Worm (Caenorhabditis elegans) whole organism, late embryonic: Measurements from ENCODE around the gene alh-2.

ENCODE experiments used
- F13H6.1 ChIP-seq: sonication (generic microtip); optimal IDR thresholded peaks from 2 replicates; lab custom pipeline; 2016; ENCODE audit warnings: missing genetic modification characterization, missing compliant biosample characterization
- ama-1 ChIP-seq: fragments of 150-350 bp; optimal IDR thresholded peaks from 2 replicates; lab custom pipeline; 2014
- ceh-18 ChIP-seq: sonication (generic microtip); optimal IDR thresholded peaks from 2 replicates; lab custom pipeline; 2016; ENCODE audit warnings: missing genetic modification characterization, missing compliant biosample characterization
- ceh-19 ChIP-seq: fragments of 200-800 bp; sonication (Bioruptor generic); optimal IDR thresholded peaks from 2 replicates; lab custom pipeline; 2018; ENCODE audit warnings: mild to moderate bottlenecking, missing genetic modification characterization, missing compliant biosample characterization
- ceh-2 ChIP-seq: sonication (generic microtip); optimal IDR thresholded peaks from 2 replicates; lab custom pipeline; 2016; ENCODE audit warnings: missing genotype, missing genetic modification characterization, missing compliant biosample characterization
- ceh-22 ChIP-seq: sonication (generic microtip); optimal IDR thresholded peaks from 2 replicates; lab custom pipeline; 2017; ENCODE audit warnings: missing biosample characterization, missing genetic modification characterization
- ceh-30 ChIP-seq: fragments of 150-350 bp; optimal IDR thresholded peaks from 2 replicates; lab custom pipeline; 2014; ENCODE audit warnings: missing biosample characterization, missing genetic modification characterization
- ceh-31 ChIP-seq: sonication (generic microtip); optimal IDR thresholded peaks from 2 replicates; lab custom pipeline; 2016; ENCODE audit warnings: missing genetic modification characterization, missing compliant biosample characterization
- ceh-34 ChIP-seq: sonication (generic microtip); optimal IDR thresholded peaks from 2 replicates; lab custom pipeline; 2016; ENCODE audit warnings: mild to moderate bottlenecking, missing genetic modification characterization, missing compliant biosample characterization
- ceh-48 ChIP-seq: sonication (generic microtip); optimal IDR thresholded peaks from 2 replicates; lab custom pipeline; 2016; ENCODE audit warnings: missing genetic modification characterization, inconsistent platforms, missing compliant biosample characterization
- ceh-9 ChIP-seq: sonication (generic microtip); optimal IDR thresholded peaks from 2 replicates; lab custom pipeline; 2016; ENCODE audit warnings: mild to moderate bottlenecking, missing genetic modification characterization, inconsistent platforms, missing compliant biosample characterization
- dve-1 ChIP-seq: sonication (generic microtip); optimal IDR thresholded peaks from 2 replicates; lab custom pipeline; 2017; ENCODE audit warnings: antibody characterized with exemption, mild to moderate bottlenecking, missing genetic modification characterization, missing compliant biosample characterization
- elt-2 ChIP-seq: sonication (generic microtip); optimal IDR thresholded peaks from 2 replicates; lab custom pipeline; 2016; ENCODE audit warnings: missing genetic modification reagents, missing genetic modification characterization, missing compliant biosample characterization
- fax-1 ChIP-seq: sonication (generic microtip); optimal IDR thresholded peaks from 2 replicates; lab custom pipeline; 2016; ENCODE audit warnings: missing genotype, missing genetic modification characterization, missing compliant biosample characterization
- fkh-10 ChIP-seq: fragments of 150-350 bp; optimal IDR thresholded peaks from 2 replicates; lab custom pipeline; 2014; ENCODE audit warnings: missing biosample characterization, missing genetic modification reagents, missing genetic modification characterization
- fkh-6 ChIP-seq: sonication (generic microtip); optimal IDR thresholded peaks from 2 replicates; lab custom pipeline; 2016; ENCODE audit warnings: missing genetic modification characterization, missing compliant biosample characterization
- lim-6 ChIP-seq: sonication (generic microtip); optimal IDR thresholded peaks from 2 replicates; lab custom pipeline; 2016; ENCODE audit warnings: missing genetic modification characterization, missing compliant biosample characterization
- lin-11 ChIP-seq: fragments of 200-800 bp; sonication (Bioruptor generic); optimal IDR thresholded peaks from 2 replicates; lab custom pipeline; 2018; ENCODE audit warnings: mild to moderate bottlenecking, missing genetic modification characterization, missing compliant biosample characterization
- madf-2 ChIP-seq: sonication (generic microtip); optimal IDR thresholded peaks from 2 replicates; lab custom pipeline; 2017; ENCODE audit warnings: missing genetic modification characterization, missing compliant biosample characterization
- nfya-1 ChIP-seq: sonication (generic microtip); optimal IDR thresholded peaks from 2 replicates; lab custom pipeline; 2017; ENCODE audit warnings: missing genetic modification characterization, mild to moderate bottlenecking, missing compliant biosample characterization, antibody characterized with exemption, moderate library complexity
- nhr-11 ChIP-seq: fragments of 150-350 bp; optimal IDR thresholded peaks from 2 replicates; lab custom pipeline; 2014; ENCODE audit warnings: missing biosample characterization, missing genetic modification characterization
- odd-2 ChIP-seq: sonication (generic microtip); optimal IDR thresholded peaks from 2 replicates; lab custom pipeline; 2017; ENCODE audit warnings: antibody characterized with exemption, mild to moderate bottlenecking, missing genetic modification characterization, missing compliant biosample characterization
- pag-3 ChIP-seq: sonication (generic microtip); optimal IDR thresholded peaks from 2 replicates; lab custom pipeline; 2016; ENCODE audit warnings: missing compliant biosample characterization, missing genetic modification characterization, borderline replicate concordance
- pat-9 ChIP-seq: fragments of 200-800 bp; sonication (Bioruptor generic); optimal IDR thresholded peaks from 2 replicates; lab custom pipeline; 2018; ENCODE audit warnings: mild to moderate bottlenecking, missing genetic modification characterization, moderate library complexity, missing compliant biosample characterization
- pax-1 ChIP-seq: fragments of 150-350 bp; optimal IDR thresholded peaks from 2 replicates; lab custom pipeline; 2014; ENCODE audit warnings: missing biosample characterization, missing genetic modification characterization
- pha-2 ChIP-seq: sonication (generic microtip); optimal IDR thresholded peaks from 2 replicates; lab custom pipeline; 2017; ENCODE audit warnings: mild to moderate bottlenecking, missing genetic modification characterization, missing compliant biosample characterization
- pqm-1 ChIP-seq: sonication (generic microtip); optimal IDR thresholded peaks from 2 replicates; lab custom pipeline; 2016; ENCODE audit warnings: missing genetic modification characterization, missing compliant biosample characterization
- ref-2 ChIP-seq: sonication (generic microtip); optimal IDR thresholded peaks from 2 replicates; lab custom pipeline; 2016; ENCODE audit warnings: missing genetic modification characterization, missing compliant biosample characterization
- syd-9 ChIP-seq: sonication (generic microtip); optimal IDR thresholded peaks from 2 replicates; lab custom pipeline; 2016; ENCODE audit warnings: mild to moderate bottlenecking, missing genetic modification characterization, moderate library complexity, missing compliant biosample characterization
- tbx-2 ChIP-seq: sonication (generic microtip); optimal IDR thresholded peaks from 2 replicates; lab custom pipeline; 2016; ENCODE audit warnings: missing genetic modification characterization, missing compliant biosample characterization
- tbx-7 ChIP-seq: sonication (generic microtip); optimal IDR thresholded peaks from 2 replicates; lab custom pipeline; 2016; ENCODE audit warnings: missing genotype, missing genetic modification characterization, missing compliant biosample characterization
- zip-5 ChIP-seq: sonication (generic microtip); optimal IDR thresholded peaks from 2 replicates; lab custom pipeline; 2016; ENCODE audit warnings: missing genetic modification characterization, missing compliant biosample characterization
- ztf-16 ChIP-seq: sonication (generic microtip); optimal IDR thresholded peaks from 2 replicates; lab custom pipeline; 2017; ENCODE audit warnings: missing genetic modification characterization, missing compliant biosample characterization

The alh-2 gene

DNA sequence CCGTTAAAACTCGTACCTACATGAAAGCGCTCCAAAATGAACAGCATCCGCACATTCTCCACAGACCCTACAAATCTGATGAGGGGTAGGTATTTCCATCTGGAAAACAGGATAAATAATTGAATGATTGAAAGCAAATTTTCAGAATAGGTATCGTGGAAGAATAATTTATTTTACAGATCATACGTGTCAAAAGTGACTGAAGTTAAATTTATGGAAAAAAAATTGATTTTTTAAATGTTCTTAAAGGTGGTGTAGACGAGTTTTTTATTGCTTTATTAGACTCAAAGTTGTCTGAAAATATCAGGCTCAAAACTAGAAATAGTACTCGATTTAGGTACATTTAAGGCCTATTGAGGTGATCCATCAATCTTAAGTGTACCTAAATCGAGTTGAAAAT lies 17.2 kb upstream of the alh-2 start, which contains the start of gene nhr-237:
Gene nhr-237 (minus strand): TSS at position 101 of the 400 bp plus-strand sequence.
- TF ChIP-seq madf-2: no peak
- no peak for TF ChIP-seq fax-1
- TF ChIP-seq tbx-2 (tag; lab: Kevin White, UChicago): no peak
- no peak for TF ChIP-seq zip-5 (tag; lab: Kevin White, UChicago)
- no peak for TF ChIP-seq pax-1
- no peak for TF ChIP-seq pqm-1 (tag; lab: Kevin White, UChicago)
- no peak for TF ChIP-seq ceh-2
- TF ChIP-seq syd-9 (tag; lab: Kevin White, UChicago): no peak
- no peak for TF ChIP-seq ceh-48 (tag; lab: Kevin White, UChicago)
- no peak for TF ChIP-seq fkh-10 (GFP tag; lab: Kevin White, UChicago)
- no peak for TF ChIP-seq ama-1 (lab: Kevin White, UChicago)
- no peak for TF ChIP-seq odd-2 (tag; lab: Kevin White, UChicago)
- no peak for TF ChIP-seq ztf-16
- TF ChIP-seq ceh-9 (tag; lab: Kevin White, UChicago): no peak
- TF ChIP-seq pha-2 (tag; lab: Kevin White, UChicago): no peak
- no peak for TF ChIP-seq tbx-7 (tag; lab: Kevin White, UChicago)
- TF ChIP-seq ceh-30 (tag; lab: Kevin White, UChicago): no peak
- TF ChIP-seq ceh-34 (tag; lab: Kevin White, UChicago): no peak
- no peak for TF ChIP-seq lin-11 (tag; lab: Kevin White, UChicago)

DNA sequence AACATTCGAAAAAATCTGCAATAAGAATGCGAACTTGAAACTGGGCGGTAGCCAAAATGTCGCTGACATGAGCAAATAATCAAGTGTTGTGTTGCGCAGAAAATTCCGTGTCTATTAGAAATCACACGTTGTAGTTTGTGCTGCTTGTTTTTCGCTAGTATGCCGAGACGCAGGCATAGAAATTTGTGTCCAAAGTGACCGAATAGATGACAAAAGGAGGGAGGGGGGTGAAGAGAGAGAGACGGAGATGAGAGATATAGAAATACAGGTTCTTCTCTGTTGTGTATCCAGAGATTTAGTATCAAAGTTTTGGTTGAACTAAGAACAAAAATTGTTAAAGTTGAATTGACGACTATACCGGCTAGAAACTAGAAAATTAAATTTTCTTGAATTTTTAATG lies 16.7 kb upstream of the alh-2 start:
- TF ChIP-seq dve-1 (tag; lab: Kevin White, UChicago): peak; percentile 38
- peak; percentile 0 for TF ChIP-seq ceh-18 (tag; lab: Kevin White, UChicago)
- TF ChIP-seq nfya-1 (tag; lab: Kevin White, UChicago): peak; percentile 25
- no peak for TF ChIP-seq lim-6 (tag; lab: Kevin White, UChicago)
- TF ChIP-seq ref-2 (tag; lab: Kevin White, UChicago): no peak
- TF ChIP-seq ama-1 (lab: Kevin White, UChicago): no peak
- TF ChIP-seq tbx-2 (tag; lab: Kevin White, UChicago): peak; percentile 10
- peak; percentile 62 for TF ChIP-seq F13H6.1 (tag; lab: Kevin White, UChicago)

DNA sequence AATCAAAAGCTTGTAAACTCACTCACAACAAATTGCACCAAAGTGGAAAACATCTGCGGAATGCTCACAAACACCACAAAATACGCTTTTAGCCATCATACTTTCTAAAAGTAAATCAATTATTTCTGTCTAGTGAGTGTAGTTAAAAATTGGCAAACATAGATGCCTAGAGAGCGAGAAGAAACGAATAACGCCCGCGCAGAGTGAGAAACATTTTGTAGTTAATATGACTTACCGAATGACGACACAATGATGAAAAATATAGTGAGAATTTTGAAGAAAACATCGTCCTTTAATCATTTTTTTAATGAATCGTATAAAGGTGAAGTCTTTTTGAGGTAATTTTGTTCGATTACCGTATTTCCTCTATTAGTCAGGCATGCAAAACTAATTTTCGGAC lies 14.6 kb upstream of the alh-2 start, which contains the start of gene nhr-238:
Gene nhr-238 (minus strand): TSS at position 104 of the 400 bp plus-strand sequence.
- TF ChIP-seq tbx-7 (tag; lab: Kevin White, UChicago) (no peak), ceh-31 (no peak), elt-2 (tag; lab: Kevin White, UChicago) (no peak), dve-1 (tag; lab: Kevin White, UChicago) (no peak), fkh-6 (tag; lab: Kevin White, UChicago) (no peak), pha-2 (tag; lab: Kevin White, UChicago) (no peak), F13H6.1 (tag; lab: Kevin White, UChicago) (no peak), pat-9 (no peak), ceh-22 (tag; lab: Kevin White, UChicago) (no peak), nhr-11 (no peak)

DNA sequence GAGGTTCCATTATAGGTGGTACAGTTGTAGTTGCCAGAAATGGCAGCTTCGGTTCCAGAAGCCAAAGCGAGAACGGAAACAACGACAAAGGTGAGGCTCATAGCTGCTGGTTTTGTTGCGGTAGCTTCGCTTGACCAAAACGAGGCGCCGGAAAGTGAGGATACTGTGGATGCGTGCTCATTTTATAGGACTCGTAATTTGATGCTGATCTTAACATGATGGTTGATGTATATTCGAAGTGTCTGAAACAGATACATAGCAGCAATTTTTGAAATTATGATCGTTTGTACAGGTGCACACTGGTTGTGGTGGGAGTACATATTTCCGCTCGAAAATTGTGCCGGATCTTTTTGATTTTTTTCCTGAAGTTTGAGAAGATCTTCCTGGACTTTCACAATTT lies 12.8 kb upstream of the alh-2 start, which contains the start of gene Y46H3D.8:
Gene Y46H3D.8 (minus strand): TSS at position 101 of the 400 bp plus-strand sequence.
- no peak for TF ChIP-seq lin-11 (tag; lab: Kevin White, UChicago)

DNA sequence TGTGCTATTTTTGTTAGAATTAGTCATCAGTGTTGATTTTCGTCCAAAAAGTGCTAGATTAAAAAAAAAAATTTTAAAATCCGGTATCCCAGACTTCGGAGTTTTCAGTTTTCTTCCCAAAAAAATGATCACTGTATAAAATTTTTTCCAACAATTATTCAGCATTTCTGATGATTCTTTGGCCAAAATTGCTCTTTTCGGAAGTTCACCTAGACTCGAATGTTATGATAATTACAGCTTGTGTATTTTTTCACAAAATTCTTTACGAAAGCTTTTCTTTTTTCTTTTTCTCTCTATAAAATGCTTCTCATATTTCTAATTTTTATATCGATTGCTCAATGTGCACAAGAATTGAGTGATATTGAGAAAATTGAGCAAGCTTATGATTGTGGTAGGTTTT lies 12.3 kb upstream of the alh-2 start, which contains the start of gene irld-17:
Gene irld-17 (plus strand): TSS at position 301 of the 400 bp plus-strand sequence.
- no peak for TF ChIP-seq ceh-34 (tag; lab: Kevin White, UChicago)
- TF ChIP-seq pag-3 (tag; lab: Kevin White, UChicago): no peak
- no peak for TF ChIP-seq ceh-30 (tag; lab: Kevin White, UChicago)
- no peak for TF ChIP-seq lim-6 (tag; lab: Kevin White, UChicago)
- TF ChIP-seq ceh-19 (GFP tag; lab: Kevin White, UChicago): no peak
